Worm (Caenorhabditis elegans) whole organism, early embryonic: ENCODE data around the gene col-114.

Source experiments
- B0310.2 ChIP-seq: sonication (generic microtip); optimal IDR thresholded peaks from 2 replicates; lab custom pipeline; 2016; ENCODE audit warnings: mild to moderate bottlenecking, missing genetic modification characterization, missing compliant biosample characterization
- F13C5.2 ChIP-seq: sonication (generic microtip); optimal IDR thresholded peaks from 2 replicates; lab custom pipeline; 2017; ENCODE audit warnings: mild to moderate bottlenecking, missing genetic modification characterization, inconsistent platforms, missing compliant biosample characterization
- aly-1 ChIP-seq: sonication (generic microtip); optimal IDR thresholded peaks from 2 replicates; lab custom pipeline; 2016; ENCODE audit warnings: missing genetic modification characterization, missing compliant biosample characterization
- ama-1 ChIP-seq: fragments of 150-350 bp; optimal IDR thresholded peaks from 2 replicates; lab custom pipeline; 2014
- ceh-13 ChIP-seq: fragments of 200-800 bp; sonication (Bioruptor generic); optimal IDR thresholded peaks from 2 replicates; lab custom pipeline; 2018; ENCODE audit warnings: mild to moderate bottlenecking, missing genetic modification characterization, missing compliant biosample characterization
- ceh-36 ChIP-seq: sonication (generic microtip); optimal IDR thresholded peaks from 2 replicates; lab custom pipeline; 2016; ENCODE audit warnings: missing genetic modification characterization, inconsistent platforms, missing compliant biosample characterization
- flt-1 ChIP-seq: fragments of 200-800 bp; sonication (Bioruptor generic); IDR thresholded peaks from 2 replicates; pipeline ENCODE4 v1.3.6; 2022; ENCODE audit warnings: missing genetic modification characterization, missing compliant biosample characterization
- hmbx-1 ChIP-seq: sonication (generic microtip); optimal IDR thresholded peaks from 2 replicates; lab custom pipeline; 2016; ENCODE audit warnings: mild to moderate bottlenecking, missing genetic modification characterization, missing compliant biosample characterization
- hmg-4 ChIP-seq: fragments of 200-800 bp; sonication (Bioruptor generic); optimal IDR thresholded peaks from 2 replicates; lab custom pipeline; 2018; ENCODE audit warnings: mild to moderate bottlenecking, missing genetic modification characterization, missing compliant biosample characterization
- hnd-1 ChIP-seq: sonication (generic microtip); optimal IDR thresholded peaks from 2 replicates; lab custom pipeline; 2016; ENCODE audit warnings: missing genetic modification characterization, missing compliant biosample characterization
- pes-1 ChIP-seq: fragments of 200-800 bp; sonication (Bioruptor generic); IDR thresholded peaks from 2 replicates; pipeline ENCODE4 v1.3.6; 2022; ENCODE audit warnings: missing genetic modification reagents, missing genetic modification characterization, missing compliant biosample characterization
- sea-1 ChIP-seq: fragments of 200-800 bp; sonication (Bioruptor generic); conservative IDR thresholded peaks from 2 replicates; pipeline ENCODE4 v1.3.6; 2022; ENCODE audit warnings: missing genetic modification characterization, missing compliant biosample characterization
- tbx-11 ChIP-seq: fragments of 200-800 bp; sonication (Bioruptor generic); IDR thresholded peaks from 2 replicates; pipeline ENCODE4 v1.3.6; 2022; ENCODE audit warnings: missing genetic modification characterization, missing compliant biosample characterization
- tra-4 ChIP-seq: sonication (generic microtip); optimal IDR thresholded peaks from 2 replicates; lab custom pipeline; 2017; ENCODE audit warnings: missing genetic modification characterization, missing compliant biosample characterization

- no peak for TF ChIP-seq ama-1 (lab: Kevin White, UChicago)
- TF ChIP-seq aly-1 (tag; lab: Kevin White, UChicago): no peak
- no peak for TF ChIP-seq hmbx-1
- no peak for TF ChIP-seq ceh-13 (GFP tag; lab: Kevin White, UChicago)
- no peak for TF ChIP-seq hnd-1 (tag; lab: Kevin White, UChicago)
- TF ChIP-seq tra-4 (tag; lab: Kevin White, UChicago): no peak
- no peak for TF ChIP-seq sea-1 (GFP tag; lab: Robert Waterston, UW)
- TF ChIP-seq ceh-36 (tag; lab: Kevin White, UChicago): no peak
- TF ChIP-seq tbx-11 (GFP tag; lab: Robert Waterston, UW): no peak
- TF ChIP-seq flt-1 (GFP tag; lab: Robert Waterston, UW): no peak
- no peak for TF ChIP-seq F13C5.2 (tag; lab: Kevin White, UChicago)
- TF ChIP-seq pes-1 (GFP tag; lab: Robert Waterston, UW): no peak
- no peak for TF ChIP-seq hmg-4 (GFP tag; lab: Kevin White, UChicago)
- no peak for TF ChIP-seq B0310.2 (tag; lab: Kevin White, UChicago)
Measured at ce11 chrIV:7205969-7206368, 40.5 kb downstream of the col-114 start, which contains the start of gene kcc-1.
